Worm (Caenorhabditis elegans): ENCODE results near the gene igdb-3.

Gene igdb-3

ce11 chrX:6371192-6372116, 13.8 kb upstream of the igdb-3 start (continued):
- TF ChIP-seq ztf-11 (tag; optimal IDR thresholded peaks at IDR 0.05), result no peak

- TF ChIP-seq ceh-28 (tag; optimal IDR thresholded peaks at IDR 0.05) (no peak), skn-1 (tag; optimal IDR thresholded peaks at IDR 0.05) (no peak), nhr-237 (tag; optimal IDR thresholded peaks at IDR 0.05) (no peak), fos-1 (tag; optimal IDR thresholded peaks at IDR 0.05) (no peak), elt-3 (tag; optimal IDR thresholded peaks at IDR 0.05) (no peak), fkh-10 (GFP tag; optimal IDR thresholded peaks at IDR 0.05) (no peak), sea-2 (GFP tag; optimal IDR thresholded peaks at IDR 0.05) (no peak), fkh-2 (tag; optimal IDR thresholded peaks at IDR 0.05) (no peak), nhr-25 (tag; optimal IDR thresholded peaks at IDR 0.05) (no peak), egl-5 (tag; optimal IDR thresholded peaks at IDR 0.05) (no peak), nhr-67 (tag; optimal IDR thresholded peaks at IDR 0.05) (no peak), elt-1 (tag; optimal IDR thresholded peaks at IDR 0.05) (no peak), aly-2 (tag; optimal IDR thresholded peaks at IDR 0.05) (no peak), nhr-76 (tag; optimal IDR thresholded peaks at IDR 0.05) (no peak), mdl-1 (tag; optimal IDR thresholded peaks at IDR 0.05) (no peak), pqm-1 (tag; optimal IDR thresholded peaks at IDR 0.05) (no peak), pha-4 (tag; optimal IDR thresholded peaks at IDR 0.05) (no peak), ceh-9 (tag; optimal IDR thresholded peaks at IDR 0.05) (no peak)
Measured at ce11 chrX:6373348-6373747, 11.9 kb upstream of the igdb-3 start, which contains the start of gene C03B1.17. Gene C03B1.17, plus strand, starts transcription at chrX:6373648.

ce11 chrX:6374451-6374850, 10.8 kb upstream of the igdb-3 start, which contains the start of gene C03B1.1:
Gene C03B1.1, plus strand, starts transcription at chrX:6374751.
- TF ChIP-seq hmg-11 (tag; optimal IDR thresholded peaks at IDR 0.05), result no peak
- no peak for TF ChIP-seq ztf-4 (tag; optimal IDR thresholded peaks at IDR 0.05)
- TF ChIP-seq jun-1 (tag; optimal IDR thresholded peaks at IDR 0.05), result no peak

- peak; percentile 66 for TF ChIP-seq pqm-1 (tag; optimal IDR thresholded peaks at IDR 0.05)
- TF ChIP-seq elt-3 (tag; optimal IDR thresholded peaks at IDR 0.05), result no peak
- TF ChIP-seq elt-2 (tag; optimal IDR thresholded peaks at IDR 0.05), result peak; percentile 76
Measured at ce11 chrX:6377634-6378288, 7.5 kb upstream of the igdb-3 start, which contains the start of gene lmp-1. Gene lmp-1, minus strand, starts transcription at chrX:6377684.

- TF ChIP-seq nhr-25 (tag; optimal IDR thresholded peaks at IDR 0.05) (peak; percentile 1), pha-4 (tag; optimal IDR thresholded peaks at IDR 0.05) (peak; percentile 80), lin-15B (tag; optimal IDR thresholded peaks at IDR 0.05) (peak; percentile 46), nfya-1 (tag; optimal IDR thresholded peaks at IDR 0.05; ENCODE audit: insufficient read depth) (peak; percentile 70), sea-2 (GFP tag; optimal IDR thresholded peaks at IDR 0.05) (peak; percentile 51), ceh-16 (tag; optimal IDR thresholded peaks at IDR 0.05) (no peak), lsy-12 (tag; optimal IDR thresholded peaks at IDR 0.05) (peak; percentile 24), fkh-2 (tag; optimal IDR thresholded peaks at IDR 0.05) (no peak), nhr-43 (tag; optimal IDR thresholded peaks at IDR 0.05; ENCODE audit: poor library complexity, severe bottlenecking) (peak; percentile 2), hmg-11 (tag; optimal IDR thresholded peaks at IDR 0.05) (peak; percentile 76), jun-1 (tag; optimal IDR thresholded peaks at IDR 0.05) (peak; percentile 28), ceh-28 (tag; optimal IDR thresholded peaks at IDR 0.05) (no peak), elt-1 (tag; optimal IDR thresholded peaks at IDR 0.05) (no peak), mdl-1 (tag; optimal IDR thresholded peaks at IDR 0.05) (peak; percentile 19), tbx-2 (tag; optimal IDR thresholded peaks at IDR 0.05) (peak; percentile 22), snpc-4 (tag; optimal IDR thresholded peaks at IDR 0.05) (peak; percentile 34), zag-1 (tag; optimal IDR thresholded peaks at IDR 0.05) (no peak), lin-39 (tag; optimal IDR thresholded peaks at IDR 0.05) (peak; percentile 86), eor-1 (tag; optimal IDR thresholded peaks at IDR 0.05) (no peak)
Measured at ce11 chrX:6378363-6378762, 6.9 kb upstream of the igdb-3 start.

Measured in whole organism, L3 larva.